Fruit fly (Drosophila melanogaster): Measurements from ENCODE around the gene CG31178.

CG31178 gene

DNA sequence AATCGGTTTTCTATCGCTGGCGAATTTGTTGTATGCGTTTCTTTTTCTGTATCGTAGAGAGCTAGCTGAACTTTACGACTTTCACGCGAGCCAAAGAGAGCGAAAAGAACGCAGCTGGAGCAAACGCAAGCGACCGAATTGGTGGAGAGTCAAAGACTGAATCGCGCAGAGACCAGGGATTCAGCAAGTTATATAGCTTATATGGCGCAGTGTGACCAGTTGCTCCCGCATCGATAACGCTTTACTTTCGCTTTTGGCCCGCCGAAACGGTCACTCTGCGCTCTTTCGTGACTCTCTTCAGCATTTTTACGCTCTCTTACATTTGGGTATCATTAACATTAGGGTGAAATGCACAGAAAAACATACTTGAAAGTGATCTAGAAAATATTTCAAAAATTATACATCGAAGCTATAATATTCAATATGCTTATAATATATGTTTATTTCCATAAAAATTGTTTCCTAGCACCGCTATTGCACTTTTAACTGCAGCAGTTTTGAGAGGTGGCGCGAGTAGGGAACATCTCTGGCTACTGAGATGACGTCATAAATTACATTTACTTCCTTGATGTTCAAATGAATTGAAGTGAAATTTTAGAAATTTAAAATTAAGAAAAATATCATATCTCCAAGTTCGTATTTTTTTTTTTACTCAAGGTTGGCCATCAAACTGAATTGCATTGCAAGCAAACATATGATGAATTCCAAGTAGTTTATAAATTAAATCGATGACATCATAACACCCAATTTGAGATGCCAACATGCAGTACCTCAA is 17.3 kb upstream of the CG31178 start, which contains the start of gene glec:
TSS of gene glec (minus strand) at position 169 of the 775 bp plus-strand sequence.
- TF ChIP-seq Sin3A (optimal IDR thresholded peaks at IDR 0.05) (no peak), ttk (optimal IDR thresholded peaks at IDR 0.05) (no peak)

DNA sequence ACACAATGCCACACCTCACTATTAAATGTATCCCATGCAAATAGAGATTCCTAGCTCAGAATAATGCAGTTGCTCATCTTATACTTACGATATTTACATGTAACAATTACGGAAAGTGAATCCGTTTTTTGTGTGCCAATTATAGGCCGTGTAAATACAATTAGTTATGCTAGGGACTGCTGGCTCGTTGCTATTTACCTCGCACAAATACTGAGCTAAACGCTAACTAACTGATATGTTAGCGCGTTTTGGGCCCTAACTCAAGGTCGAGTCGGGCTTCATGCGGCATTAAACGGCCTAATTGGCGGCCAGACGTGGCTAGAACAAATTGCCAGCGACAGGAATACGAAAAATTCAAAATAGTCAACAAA is 16.7 kb upstream of the CG31178 start:
- no peak for TF ChIP-seq ttk (optimal IDR thresholded peaks at IDR 0.05)
- no peak for TF ChIP-seq Myc (optimal IDR thresholded peaks at IDR 0.05)
- no peak for TF ChIP-seq insv (optimal IDR thresholded peaks at IDR 0.05)
- no peak for TF ChIP-seq Sin3A (optimal IDR thresholded peaks at IDR 0.05)
- TF ChIP-seq psq (optimal IDR thresholded peaks at IDR 0.05) = no peak
- TF ChIP-seq h (optimal IDR thresholded peaks at IDR 0.05) = no peak

DNA sequence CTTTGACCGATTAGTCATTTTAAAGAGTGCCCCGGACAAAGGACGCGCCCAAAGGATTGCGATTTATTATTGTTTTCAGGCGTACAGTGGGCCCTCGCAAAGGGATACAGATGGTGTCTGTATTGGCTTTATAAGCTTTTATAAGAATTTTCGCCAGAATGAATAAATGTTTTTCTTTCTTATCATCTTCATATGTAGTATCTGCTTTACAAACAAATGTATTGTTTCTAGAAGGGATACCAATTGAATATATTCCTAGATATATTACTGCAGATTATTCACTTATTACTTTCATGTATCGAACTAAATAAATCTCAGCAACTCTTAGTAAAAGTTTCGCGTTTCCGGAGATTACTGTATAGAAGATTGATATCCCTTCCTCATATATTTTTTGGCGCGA is 16.0 kb upstream of the CG31178 start:
- TF ChIP-seq Myc (optimal IDR thresholded peaks at IDR 0.05) (no peak), ttk (optimal IDR thresholded peaks at IDR 0.05) (no peak), insv (optimal IDR thresholded peaks at IDR 0.05) (no peak), Sin3A (optimal IDR thresholded peaks at IDR 0.05) (no peak), psq (optimal IDR thresholded peaks at IDR 0.05) (no peak), h (optimal IDR thresholded peaks at IDR 0.05) (no peak)

DNA sequence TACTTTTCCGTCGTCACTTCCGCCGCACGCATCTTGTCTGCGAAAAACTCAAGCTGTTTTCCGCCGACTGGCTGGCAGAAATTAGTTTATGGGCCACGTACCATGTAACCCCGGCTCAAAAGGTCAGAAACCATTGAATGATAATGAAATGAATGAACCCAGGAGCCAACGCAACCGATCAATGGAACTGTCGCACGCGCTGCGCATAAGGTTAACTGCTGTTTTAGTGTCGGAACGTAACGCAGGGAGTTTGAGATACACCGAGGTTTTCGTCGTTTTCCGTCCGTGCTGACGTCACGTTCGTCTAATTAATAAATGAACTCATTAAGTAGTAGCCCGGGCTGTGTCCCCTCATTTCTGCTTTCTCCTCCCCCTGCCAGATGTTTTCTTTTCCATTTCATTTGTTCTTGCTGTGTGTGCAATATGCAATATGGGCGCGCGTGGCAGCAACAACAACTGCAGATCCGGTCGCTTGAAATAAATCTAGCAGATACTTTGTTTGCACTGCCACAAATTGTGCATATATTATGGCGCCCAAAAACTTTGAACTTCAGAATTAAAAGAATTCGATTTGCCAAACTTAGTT is 15.2 kb upstream of the CG31178 start:
- TF ChIP-seq ttk (optimal IDR thresholded peaks at IDR 0.05) (no peak), Sin3A (optimal IDR thresholded peaks at IDR 0.05) (no peak), insv (optimal IDR thresholded peaks at IDR 0.05) (no peak), h (optimal IDR thresholded peaks at IDR 0.05) (no peak), Myc (optimal IDR thresholded peaks at IDR 0.05) (no peak), psq (optimal IDR thresholded peaks at IDR 0.05) (no peak)

DNA sequence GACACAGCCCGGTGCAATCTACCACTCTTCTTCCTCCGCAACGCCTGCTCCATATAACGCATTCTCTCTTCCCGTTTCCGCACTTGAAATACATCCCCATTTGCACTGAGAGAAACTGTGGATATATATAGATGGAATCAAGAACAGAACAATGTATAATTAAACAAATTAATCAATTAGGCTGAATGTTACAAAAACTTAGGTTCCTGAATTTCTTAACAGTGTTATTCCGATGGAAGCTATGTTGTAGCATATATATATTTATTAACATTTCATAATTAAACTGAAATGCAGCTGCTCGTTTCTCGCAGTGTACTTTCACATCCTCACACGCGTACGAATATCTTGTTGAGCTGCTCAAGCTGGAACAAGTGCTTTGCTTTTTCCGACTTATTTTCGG is 14.0 kb upstream of the CG31178 start:
- TF ChIP-seq h (optimal IDR thresholded peaks at IDR 0.05) = no peak

DNA sequence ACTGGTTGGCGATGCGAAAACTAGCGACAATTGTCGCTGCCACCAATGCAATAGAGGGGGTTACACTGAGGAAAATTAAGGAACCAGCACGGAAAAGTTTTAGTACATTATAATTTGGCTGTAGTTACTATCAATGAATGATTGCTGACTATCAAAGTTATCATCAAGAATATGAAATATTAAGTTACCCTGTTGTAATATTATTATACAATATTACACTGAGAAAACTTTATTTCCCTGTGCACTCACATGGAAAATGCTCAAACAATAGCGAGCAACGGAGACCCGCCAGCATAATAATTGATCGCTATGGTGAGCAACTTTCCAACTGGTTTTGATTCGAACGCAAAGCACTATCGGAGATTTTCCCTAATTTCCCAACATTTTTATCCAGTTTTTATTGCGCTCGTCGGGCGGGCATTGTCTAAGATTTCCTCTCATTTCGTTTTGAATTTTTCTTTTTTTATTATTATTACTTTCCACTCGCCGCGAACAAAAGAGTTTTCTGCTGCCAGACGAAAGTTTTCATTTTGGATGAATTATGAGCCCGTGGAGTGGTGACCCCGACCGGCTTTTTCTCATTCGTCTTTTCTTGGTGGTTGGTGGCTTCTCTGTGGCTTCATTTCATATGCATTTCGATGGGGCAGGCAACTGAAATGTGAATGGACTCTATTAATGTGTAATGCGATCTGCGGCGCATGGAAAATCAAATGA is 11.2 kb upstream of the CG31178 start:
- TF ChIP-seq h (optimal IDR thresholded peaks at IDR 0.05) = no peak
- no peak for TF ChIP-seq ttk (optimal IDR thresholded peaks at IDR 0.05)
- TF ChIP-seq insv (optimal IDR thresholded peaks at IDR 0.05) = no peak
- no peak for TF ChIP-seq Sin3A (optimal IDR thresholded peaks at IDR 0.05)
- no peak for TF ChIP-seq psq (optimal IDR thresholded peaks at IDR 0.05)
- no peak for TF ChIP-seq Myc (optimal IDR thresholded peaks at IDR 0.05)

DNA sequence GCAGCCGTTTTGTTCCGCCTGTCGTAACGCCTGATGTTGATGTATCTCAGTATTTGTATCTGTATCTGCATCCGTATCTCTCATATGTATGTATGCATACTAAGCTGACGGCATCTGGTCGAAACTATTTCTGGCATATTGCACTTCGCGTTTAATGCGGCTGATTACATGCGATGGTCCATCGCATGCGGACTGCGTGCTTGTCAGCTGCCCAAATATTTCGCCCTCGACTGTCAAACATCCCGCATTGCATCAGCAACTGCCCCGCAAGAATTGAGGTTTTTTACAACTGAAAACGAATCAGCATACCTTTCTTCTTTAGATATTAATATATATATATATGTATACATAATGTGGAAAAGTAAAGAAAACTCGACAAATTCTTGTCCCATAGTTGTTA is 10.7 kb upstream of the CG31178 start:
- TF ChIP-seq ttk (optimal IDR thresholded peaks at IDR 0.05) (no peak), psq (optimal IDR thresholded peaks at IDR 0.05) (no peak), h (optimal IDR thresholded peaks at IDR 0.05) (no peak), insv (optimal IDR thresholded peaks at IDR 0.05) (no peak), Myc (optimal IDR thresholded peaks at IDR 0.05) (no peak), Sin3A (optimal IDR thresholded peaks at IDR 0.05) (no peak)

DNA sequence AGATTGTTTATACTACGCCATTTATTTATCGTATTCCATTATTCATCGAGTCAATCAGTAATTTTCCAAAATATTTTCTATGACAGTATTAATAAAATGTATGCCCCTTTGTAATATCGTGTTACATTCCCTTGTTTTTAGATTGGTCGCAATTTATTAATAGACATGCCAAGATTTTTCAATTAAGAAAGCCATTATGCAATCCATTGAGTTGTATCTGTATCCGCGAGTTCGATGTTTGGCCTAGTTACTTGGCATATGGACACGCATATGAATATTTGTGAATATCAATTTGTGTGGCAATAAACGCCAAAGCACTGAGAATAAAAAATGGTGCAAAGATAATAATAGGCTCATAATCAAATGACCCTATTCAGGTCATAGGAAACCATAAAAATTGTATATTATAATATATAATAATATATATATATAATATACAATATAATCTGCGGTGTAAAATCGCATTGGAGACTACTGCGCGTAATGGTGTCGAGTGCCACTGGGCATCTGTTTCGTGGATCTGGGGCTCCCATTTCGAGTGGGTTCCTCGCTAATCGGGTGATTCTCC is 9.6 kb upstream of the CG31178 start:
- TF ChIP-seq ttk (optimal IDR thresholded peaks at IDR 0.05) = no peak
- no peak for TF ChIP-seq psq (optimal IDR thresholded peaks at IDR 0.05)
- no peak for TF ChIP-seq Myc (optimal IDR thresholded peaks at IDR 0.05)
- TF ChIP-seq Sin3A (optimal IDR thresholded peaks at IDR 0.05) = no peak
- no peak for TF ChIP-seq h (optimal IDR thresholded peaks at IDR 0.05)
- TF ChIP-seq insv (optimal IDR thresholded peaks at IDR 0.05) = no peak

DNA sequence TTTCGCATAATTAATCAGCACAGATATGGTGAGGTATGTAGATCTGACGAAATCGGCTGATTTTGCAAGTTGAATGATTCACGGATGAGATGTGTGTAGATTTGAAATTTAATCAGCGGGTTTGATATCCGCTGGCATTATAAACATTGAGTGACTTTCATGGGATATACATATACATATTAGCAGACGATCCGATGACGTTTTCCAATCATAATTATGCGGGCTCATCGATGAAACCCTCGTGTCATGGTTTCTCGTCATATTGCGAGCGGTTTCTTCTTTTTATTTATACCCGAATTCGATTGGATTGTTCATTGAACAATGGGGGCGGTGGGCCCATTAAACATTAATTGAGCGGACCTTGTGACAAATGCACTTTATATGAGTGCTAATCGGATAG is 9.1 kb upstream of the CG31178 start:
- no peak for TF ChIP-seq psq (optimal IDR thresholded peaks at IDR 0.05)
- no peak for TF ChIP-seq ttk (optimal IDR thresholded peaks at IDR 0.05)
- no peak for TF ChIP-seq insv (optimal IDR thresholded peaks at IDR 0.05)
- no peak for TF ChIP-seq Sin3A (optimal IDR thresholded peaks at IDR 0.05)
- TF ChIP-seq h (optimal IDR thresholded peaks at IDR 0.05) = no peak
- no peak for TF ChIP-seq Myc (optimal IDR thresholded peaks at IDR 0.05)

DNA sequence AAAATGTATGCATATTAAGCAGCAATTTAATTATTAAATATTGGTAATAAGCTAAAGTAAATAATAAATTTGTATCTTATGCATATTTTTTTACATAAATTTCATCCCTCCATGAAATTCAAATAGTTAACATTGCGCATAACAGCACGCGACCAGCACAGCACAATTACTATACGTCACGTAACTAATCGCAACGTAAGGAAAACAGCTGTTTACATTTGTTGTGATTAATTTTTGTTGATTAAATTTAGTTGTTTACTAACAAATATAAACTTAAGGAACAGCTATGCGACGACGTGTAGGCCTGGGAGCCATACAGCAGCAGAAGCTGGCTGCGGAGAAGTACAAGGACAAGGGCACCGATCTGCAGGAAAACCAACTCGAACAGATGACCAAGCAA is 8.5 kb upstream of the CG31178 start, which contains the start of gene lsn:
TSS of gene lsn (plus strand) at position 177 of the 400 bp plus-strand sequence.
- no peak for TF ChIP-seq ttk (optimal IDR thresholded peaks at IDR 0.05)
- TF ChIP-seq insv (optimal IDR thresholded peaks at IDR 0.05) = no peak
- TF ChIP-seq Sin3A (optimal IDR thresholded peaks at IDR 0.05) = no peak
- no peak for TF ChIP-seq h (optimal IDR thresholded peaks at IDR 0.05)
- TF ChIP-seq psq (optimal IDR thresholded peaks at IDR 0.05) = no peak
- no peak for TF ChIP-seq Myc (optimal IDR thresholded peaks at IDR 0.05)

DNA sequence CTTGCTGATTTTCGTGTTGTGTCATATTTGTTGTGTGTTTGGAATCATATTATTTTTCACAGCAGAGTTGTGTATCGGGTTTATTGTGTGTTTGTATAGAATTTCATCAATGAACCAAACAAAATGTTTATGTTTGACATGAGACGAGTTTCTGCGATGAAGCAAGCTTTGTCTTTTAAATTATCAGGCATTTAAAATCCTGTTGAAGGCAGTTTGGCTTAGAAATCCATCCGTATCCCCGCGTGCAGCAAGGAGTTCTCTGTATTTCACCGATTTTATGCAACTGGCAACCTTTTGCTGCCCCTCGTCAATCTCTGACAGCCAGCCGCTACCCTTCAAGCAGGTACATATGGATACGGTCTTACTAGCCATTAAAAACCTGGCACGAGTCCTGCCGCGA is 5.7 kb upstream of the CG31178 start, which contains the start of the genes CG6569 and Cby:
TSS of gene CG6569 (minus strand) at position 101 of the 400 bp plus-strand sequence.
TSS of gene Cby (plus strand) at position 185 of the 400 bp plus-strand sequence.
- TF ChIP-seq ttk (optimal IDR thresholded peaks at IDR 0.05) (no peak), Sin3A (optimal IDR thresholded peaks at IDR 0.05) (no peak), h (optimal IDR thresholded peaks at IDR 0.05) (no peak), Myc (optimal IDR thresholded peaks at IDR 0.05) (no peak), insv (optimal IDR thresholded peaks at IDR 0.05) (no peak), psq (optimal IDR thresholded peaks at IDR 0.05) (no peak)

DNA sequence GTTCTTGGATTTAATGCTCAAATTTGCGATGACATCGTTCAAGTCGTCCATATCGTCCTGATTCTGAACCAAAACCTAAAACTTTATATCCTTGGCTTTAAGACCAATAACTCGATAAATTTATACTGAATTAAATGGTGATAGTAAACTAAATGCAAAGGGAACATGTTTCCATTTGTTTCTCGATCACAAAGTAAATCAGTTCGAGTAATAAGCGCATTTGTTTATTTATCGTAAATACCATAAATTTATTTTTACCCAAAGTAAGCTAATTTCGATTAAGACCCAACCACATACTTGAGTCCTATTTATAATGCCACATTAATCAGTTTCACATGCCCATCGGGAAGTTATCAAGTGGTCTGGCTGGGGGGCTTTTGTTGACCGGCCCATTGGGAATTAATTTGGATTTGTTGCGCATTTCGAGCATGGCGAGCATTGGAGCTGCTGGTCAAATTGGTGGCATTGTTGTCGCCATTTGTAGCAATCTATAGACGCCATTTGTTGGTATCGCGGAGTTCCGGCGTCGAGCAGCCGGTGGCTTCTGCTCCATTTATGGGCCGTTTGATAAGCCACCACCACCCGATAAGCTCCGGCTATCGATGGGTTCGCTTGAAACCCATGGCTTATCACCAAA is 4.0 kb upstream of the CG31178 start, which contains the start of gene CG31174:
TSS of gene CG31174 (minus strand) at position 51 of the 637 bp plus-strand sequence.
- no peak for TF ChIP-seq h (optimal IDR thresholded peaks at IDR 0.05)
- TF ChIP-seq insv (optimal IDR thresholded peaks at IDR 0.05) = no peak
- no peak for TF ChIP-seq ttk (optimal IDR thresholded peaks at IDR 0.05)
- no peak for TF ChIP-seq Myc (optimal IDR thresholded peaks at IDR 0.05)
- TF ChIP-seq psq (optimal IDR thresholded peaks at IDR 0.05) = no peak
- no peak for TF ChIP-seq Sin3A (optimal IDR thresholded peaks at IDR 0.05)

Data from Kc167 (cell line).